Worm (Caenorhabditis elegans) whole organism, early embryonic: ENCODE data around the gene cor-1.

Experiments used
- ama-1 ChIP-seq: fragments of 150-350 bp; optimal IDR thresholded peaks from 2 replicates; lab custom pipeline; 2014
- flt-1 ChIP-seq: fragments of 200-800 bp; sonication (Bioruptor generic); IDR thresholded peaks from 2 replicates; pipeline ENCODE4 v1.3.6; 2022; ENCODE audit warnings: missing genetic modification characterization, missing compliant biosample characterization
- scrt-1 ChIP-seq: fragments of 200-800 bp; sonication (Bioruptor generic); IDR thresholded peaks from 2 replicates; pipeline ENCODE4 v1.3.6; 2022; ENCODE audit warnings: missing genetic modification characterization, missing compliant biosample characterization
- sea-1 ChIP-seq: fragments of 200-800 bp; sonication (Bioruptor generic); conservative IDR thresholded peaks from 2 replicates; pipeline ENCODE4 v1.3.6; 2022; ENCODE audit warnings: missing genetic modification characterization, missing compliant biosample characterization

DNA sequence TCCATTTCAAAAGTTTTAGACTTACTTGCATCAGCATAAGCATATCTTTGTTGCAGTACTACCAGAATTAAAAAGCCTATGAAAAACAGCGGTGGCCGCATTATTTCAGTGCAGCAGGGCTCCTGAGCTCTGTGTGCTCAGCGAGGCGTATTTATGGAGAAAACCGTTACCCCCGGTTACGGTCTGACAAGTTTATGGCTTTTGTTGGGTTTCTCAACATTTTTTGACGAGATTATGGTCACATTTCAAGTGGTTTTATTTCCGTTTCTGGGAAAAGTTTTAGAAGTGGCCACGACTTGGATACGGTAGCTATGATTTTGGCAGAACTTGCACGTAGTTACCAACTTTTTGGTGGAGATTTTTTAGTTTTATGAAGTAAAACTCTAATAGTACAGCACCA lies 14.9 kb upstream of the cor-1 start, which contains the start of gene paml-1:
- no peak for TF ChIP-seq ama-1 (lab: Kevin White, UChicago)
- TF ChIP-seq flt-1 (GFP tag; lab: Robert Waterston, UW): no peak
- TF ChIP-seq scrt-1: no peak
- no peak for TF ChIP-seq sea-1 (GFP tag; lab: Robert Waterston, UW)
